Fruit fly (Drosophila melanogaster) whole organism, embryonic: ENCODE data around the gene cic.

Experiments
- Ada2b ChIP-seq: fragments of 200-800 bp; sonication (Bioruptor generic); IDR thresholded peaks from 2 replicates; pipeline ENCODE4 v1.3.6; 2022; ENCODE audit warnings: missing biosample characterization, missing genetic modification characterization
- Awh ChIP-seq: fragments of 200-800 bp; sonication (Bioruptor generic); IDR thresholded peaks from 2 replicates; pipeline ENCODE4, ENCODE4 v1.3.6; 2022; ENCODE audit warnings: missing biosample characterization, missing genetic modification characterization
- CG11696 ChIP-seq: fragments of 200-800 bp; sonication (Bioruptor generic); IDR thresholded peaks from 2 replicates; pipeline ENCODE4 v1.3.6; 2022; ENCODE audit warnings: missing biosample characterization, missing genetic modification characterization
- CG13296 ChIP-seq: fragments of 200-800 bp; sonication (Bioruptor generic); optimal IDR thresholded peaks from 3 replicates; lab custom pipeline; 2018; ENCODE audit warnings: missing biosample characterization, mild to moderate bottlenecking, missing genetic modification characterization
- CG14014 ChIP-seq: fragments of 200-800 bp; sonication (Bioruptor generic); IDR thresholded peaks from 2 replicates; pipeline ENCODE4 v1.3.6; 2022; ENCODE audit warnings: missing biosample characterization, missing genetic modification characterization
- CG14710 ChIP-seq: fragments of 200-800 bp; sonication (Bioruptor generic); optimal IDR thresholded peaks from 3 replicates; lab custom pipeline; 2019; ENCODE audit warnings: missing biosample characterization, mild to moderate bottlenecking, missing genetic modification characterization, moderate library complexity
- CG15601 ChIP-seq: fragments of 200-800 bp; sonication (Bioruptor generic); optimal IDR thresholded peaks from 3 replicates; lab custom pipeline; 2019; ENCODE audit warnings: missing biosample characterization, mild to moderate bottlenecking, missing genetic modification characterization, moderate library complexity
- CG1603 ChIP-seq: fragments of 200-800 bp; sonication (Bioruptor generic); optimal IDR thresholded peaks from 2 replicates; lab custom pipeline; 2019; ENCODE audit warnings: missing biosample characterization, mild to moderate bottlenecking, missing genetic modification characterization, moderate library complexity
- CG17361 ChIP-seq: fragments of 200-800 bp; sonication (Bioruptor generic); IDR thresholded peaks from 3 replicates; pipeline ENCODE4 v1.3.6; 2022; ENCODE audit warnings: missing biosample characterization, missing genetic modification characterization
- CG32532 ChIP-seq: fragments of 200-800 bp; sonication (Bioruptor generic); IDR thresholded peaks from 2 replicates; pipeline ENCODE4 v1.3.6; 2022; ENCODE audit warnings: missing biosample characterization, missing genetic modification characterization
- CG42726 ChIP-seq: fragments of 200-800 bp; sonication (Bioruptor generic); IDR thresholded peaks from 2 replicates; pipeline ENCODE4 v1.3.6; 2022; ENCODE audit warnings: missing biosample characterization, missing genetic modification characterization; ENCODE audit not compliant: partially characterized antibody
- CG5245 ChIP-seq: fragments of 200-800 bp; sonication (Bioruptor generic); optimal IDR thresholded peaks from 3 replicates; lab custom pipeline; 2016; ENCODE audit warnings: missing biosample characterization, missing genetic modification characterization
- CTCF ChIP-seq: fragments of 200-800 bp; sonication (Bioruptor generic); optimal IDR thresholded peaks from 2 replicates; lab custom pipeline; 2017; ENCODE audit warnings: missing biosample characterization, mild to moderate bottlenecking, missing genetic modification characterization, moderate library complexity
- D ChIP-seq, 2 experiments: fragments of 200-800 bp in 1 of 2; fragments of >200 bp in 1 of 2; sonication (Bioruptor generic) in 1 of 2; optimal IDR thresholded peaks; 2 replicates in 1 of 2; 3 replicates in 1 of 2; lab custom pipeline; 2017; ENCODE audit warnings: mild to moderate bottlenecking in 1 of 2, missing biosample characterization in 1 of 2, missing genetic modification characterization in 1 of 2, missing genetic modification reagents in 1 of 2
- D19A ChIP-seq: fragments of 200-800 bp; optimal IDR thresholded peaks from 3 replicates; lab custom pipeline; 2019; ENCODE audit warnings: missing biosample characterization, mild to moderate bottlenecking, missing genetic modification characterization, moderate library complexity
- Kr ChIP-seq: fragments of 200-800 bp; sonication (Bioruptor generic); optimal IDR thresholded peaks from 2 replicates; lab custom pipeline; 2017; ENCODE audit warnings: missing biosample characterization, mild to moderate bottlenecking, missing genetic modification characterization
- Meics ChIP-seq: fragments of 200-800 bp; sonication (Bioruptor generic); optimal IDR thresholded peaks from 2 replicates; lab custom pipeline; 2017; ENCODE audit warnings: missing biosample characterization, mild to moderate bottlenecking, missing genetic modification characterization
- Opbp ChIP-seq: fragments of 200-800 bp; sonication (Bioruptor generic); IDR thresholded peaks from 3 replicates; pipeline ENCODE4 v1.3.6; 2022; ENCODE audit warnings: missing biosample characterization, missing genetic modification characterization; ENCODE audit not compliant: partially characterized antibody
- Rfx ChIP-seq: fragments of 200-800 bp; sonication (Bioruptor generic); IDR thresholded peaks from 2 replicates; pipeline ENCODE4 v1.3.6; 2022; ENCODE audit warnings: missing biosample characterization, missing genetic modification characterization
- Rx ChIP-seq: fragments of 200-800 bp; sonication (Bioruptor generic); IDR thresholded peaks from 2 replicates; pipeline ENCODE4 v1.3.6; 2022; ENCODE audit warnings: missing biosample characterization, missing genetic modification characterization
- Xbp1 ChIP-seq: fragments of 200-800 bp; sonication (Bioruptor generic); optimal IDR thresholded peaks from 3 replicates; lab custom pipeline; 2016; ENCODE audit warnings: missing biosample characterization, mild to moderate bottlenecking, missing genetic modification characterization
- ash1 ChIP-seq: fragments of 200-800 bp; sonication (Bioruptor generic); optimal IDR thresholded peaks from 2 replicates; lab custom pipeline; 2018; ENCODE audit warnings: missing biosample characterization, mild to moderate bottlenecking, missing genetic modification characterization
- chinmo ChIP-seq: fragments of 200-800 bp; sonication (Bioruptor generic); IDR thresholded peaks from 4 replicates; pipeline ENCODE4 v1.3.6; 2022; ENCODE audit warnings: missing biosample characterization, missing genetic modification characterization; ENCODE audit not compliant: partially characterized antibody
- cwo ChIP-seq: fragments of 200-800 bp; sonication (Bioruptor generic); optimal IDR thresholded peaks from 3 replicates; lab custom pipeline; 2017; ENCODE audit warnings: missing biosample characterization, missing genetic modification characterization, mild to moderate bottlenecking, moderate library complexity, missing genetic modification reagents
- en ChIP-seq: fragments of 200-800 bp; sonication (Bioruptor generic); optimal IDR thresholded peaks from 2 replicates; lab custom pipeline; 2016; ENCODE audit warnings: missing biosample characterization, missing genetic modification characterization
- esg ChIP-seq: fragments of 200-800 bp; sonication (Bioruptor generic); conservative IDR thresholded peaks from 2 replicates; pipeline ENCODE4 v1.3.6; 2022; ENCODE audit warnings: missing biosample characterization, missing genetic modification characterization
- ewg ChIP-seq: fragments of 200-800 bp; sonication (Bioruptor generic); optimal IDR thresholded peaks from 3 replicates; lab custom pipeline; 2017; ENCODE audit warnings: mild to moderate bottlenecking, missing biosample characterization, missing genetic modification reagents, missing genetic modification characterization
- fd102C ChIP-seq: fragments of 200-800 bp; sonication (Bioruptor generic); optimal IDR thresholded peaks from 2 replicates; lab custom pipeline; 2018; ENCODE audit warnings: missing biosample characterization, mild to moderate bottlenecking, missing genetic modification characterization, moderate library complexity
- fu2 ChIP-seq: fragments of 200-800 bp; sonication (Bioruptor generic); optimal IDR thresholded peaks from 2 replicates; lab custom pipeline; 2016; ENCODE audit warnings: missing biosample characterization, missing genetic modification characterization
- grn ChIP-seq: fragments of 200-800 bp; sonication (Bioruptor generic); optimal IDR thresholded peaks from 3 replicates; lab custom pipeline; 2017; ENCODE audit warnings: missing biosample characterization, missing genetic modification characterization
- insv ChIP-seq, 2 experiments: fragments of 200-800 bp; sonication (Bioruptor generic); optimal IDR thresholded peaks; 3 replicates each; lab custom pipeline; 2016 to 2018; ENCODE audit warnings: missing biosample characterization in 2 of 2, missing genetic modification characterization in 2 of 2
- jing ChIP-seq: fragments of 200-800 bp; sonication (Bioruptor generic); optimal IDR thresholded peaks from 2 replicates; lab custom pipeline; 2018; ENCODE audit warnings: missing biosample characterization, mild to moderate bottlenecking, missing genetic modification characterization
- luna ChIP-seq: fragments of 200-800 bp; sonication (Bioruptor generic); optimal IDR thresholded peaks from 2 replicates; lab custom pipeline; 2016; ENCODE audit warnings: missing biosample characterization, missing genetic modification characterization
- nerfin-1 ChIP-seq: fragments of 200-800 bp; sonication (Bioruptor generic); optimal IDR thresholded peaks from 3 replicates; lab custom pipeline; 2019; ENCODE audit warnings: missing biosample characterization, mild to moderate bottlenecking, missing genetic modification characterization, moderate library complexity
- pan ChIP-seq, 4 experiments: fragments of >200 bp in 3 of 4; fragments of 200-800 bp in 1 of 4; sonication (Bioruptor generic) in 1 of 4; optimal IDR thresholded peaks in 3 of 4; IDR thresholded peaks in 1 of 4; 2 replicates each; pipeline versions ENCODE4 v1.3.6 to Lab custom; 2017 to 2022; ENCODE audit warnings: missing biosample characterization in 2 of 4, missing genetic modification characterization in 2 of 4, mixed read lengths in 1 of 4
- pb ChIP-seq: fragments of 200-800 bp; sonication (Bioruptor generic); optimal IDR thresholded peaks from 3 replicates; lab custom pipeline; 2016; ENCODE audit warnings: missing biosample characterization, missing genetic modification characterization
- peb ChIP-seq: fragments of 200-800 bp; sonication (Bioruptor generic); IDR thresholded peaks from 2 replicates; pipeline ENCODE4 v1.3.6; 2022; ENCODE audit warnings: missing biosample characterization, missing genetic modification characterization
- rib ChIP-seq: fragments of 200-800 bp; sonication (Bioruptor generic); IDR thresholded peaks from 2 replicates; pipeline ENCODE4 v1.3.6; 2022; ENCODE audit warnings: missing biosample characterization, missing genetic modification characterization
- shn ChIP-seq: fragments of 200-800 bp; sonication (Bioruptor generic); optimal IDR thresholded peaks from 3 replicates; lab custom pipeline; 2016; ENCODE audit warnings: missing biosample characterization, missing genetic modification characterization
- tap ChIP-seq: fragments of 200-800 bp; optimal IDR thresholded peaks from 3 replicates; lab custom pipeline; 2019; ENCODE audit warnings: missing biosample characterization, mild to moderate bottlenecking, missing genetic modification characterization, moderate library complexity
- vfl ChIP-seq: fragments of 200-800 bp; sonication (Bioruptor generic); optimal IDR thresholded peaks from 2 replicates; lab custom pipeline; 2016; ENCODE audit warnings: missing biosample characterization, missing genetic modification characterization
- vvl ChIP-seq: fragments of 200-800 bp; sonication (Bioruptor generic); IDR thresholded peaks from 2 replicates; pipeline ENCODE4 v1.3.6; 2022; ENCODE audit warnings: missing biosample characterization, missing genetic modification characterization
- zen ChIP-seq: fragments of 200-800 bp; sonication (Bioruptor generic); optimal IDR thresholded peaks from 3 replicates; lab custom pipeline; 2018; ENCODE audit warnings: missing biosample characterization, mild to moderate bottlenecking, missing genetic modification characterization, moderate library complexity

The cic gene

DNA sequence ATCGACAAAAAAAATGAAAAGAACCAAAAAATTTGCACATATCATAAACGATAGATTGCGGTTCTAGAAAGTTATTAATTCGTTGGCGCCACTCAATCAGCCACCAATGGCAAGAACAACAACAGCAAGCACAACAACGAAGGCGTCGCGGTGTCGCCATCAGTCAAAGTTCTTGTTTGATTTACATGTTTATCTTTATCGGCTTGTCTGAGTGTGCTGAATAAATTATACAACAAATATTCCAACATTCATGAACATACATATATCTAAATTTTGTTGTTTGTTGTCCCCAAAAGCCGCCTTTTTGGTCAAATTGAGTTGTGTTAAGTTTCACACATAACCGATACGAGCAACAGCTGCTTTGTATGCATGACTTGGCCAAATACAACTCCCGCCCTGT lies 21.0 kb downstream of the cic start (continued):
- TF ChIP-seq shn (GFP tag; lab: Kevin White, UChicago) (no peak), rib (peak; percentile 51; the same call in 1 of the 2 replicates), chinmo (peak; percentile 46; the same call in 1 of the 4 replicates), Meics (peak; percentile 63), Kr (no peak), CG42726 (no peak), jing (GFP tag; lab: Kevin White, UChicago) (no peak), Opbp (GFP tag; lab: Robert Waterston, UW) (no peak), pan (optimal IDR thresholded peaks at IDR 0.05; lab: Kevin White, UChicago) (no peak), pan (GFP tag; optimal IDR thresholded peaks at IDR 0.05 in 1 of 2, IDR thresholded peaks at IDR 0.05 in 1 of 2) (peak in 1 of 2 experiments; percentile 6), D (optimal IDR thresholded peaks at IDR 0.05; lab: Kevin White, UChicago) (no peak), D (GFP tag; optimal IDR thresholded peaks at IDR 0.05; lab: Kevin White, UChicago) (no peak), Xbp1 (GFP tag; lab: Kevin White, UChicago) (no peak), CG14014 (peak; percentile 61; the same call in 1 of the 2 replicates), vvl (GFP tag; lab: Robert Waterston, UW) (peak; percentile 66), luna (GFP tag; lab: Kevin White, UChicago) (no peak), CG17361 (GFP tag; lab: Robert Waterston, UW) (0 out of 3 replicates have a peak, but pooled peaks have one; percentile 12), Ada2b (GFP tag; lab: Robert Waterston, UW) (no peak), nerfin-1 (no peak), fd102C (GFP tag; lab: Kevin White, UChicago) (no peak), vfl (GFP tag; lab: Kevin White, UChicago) (no peak), Rx (GFP tag; lab: Robert Waterston, UW) (no peak), ash1 (GFP tag; lab: Kevin White, UChicago) (no peak), zen (tag; lab: Kevin White, UChicago) (no peak), tap (no peak), en (no peak), D19A (tag; lab: Kevin White, UChicago) (no peak), grn (GFP tag; lab: Kevin White, UChicago) (peak; percentile 5), CG1603 (tag; lab: Kevin White, UChicago) (no peak), CTCF (GFP tag; lab: Kevin White, UChicago) (no peak), Awh (GFP tag; lab: Robert Waterston, UW) (0 out of 2 replicates have a peak, but pooled peaks have one; percentile 47), CG11696 (GFP tag; lab: Robert Waterston, UW) (no peak), cwo (GFP tag; lab: Kevin White, UChicago) (no peak), CG32532 (GFP tag; lab: Robert Waterston, UW) (no peak), Rfx (peak; percentile 61; the same call in 1 of the 2 replicates), fu2 (GFP tag; lab: Kevin White, UChicago) (no peak), esg (GFP tag; lab: Robert Waterston, UW) (no peak), insv (GFP tag; optimal IDR thresholded peaks at IDR 0.05; lab: Kevin White, UChicago) (no peak), peb (no peak), CG5245 (no peak), CG14710 (tag; lab: Kevin White, UChicago) (no peak), ewg (GFP tag; lab: Kevin White, UChicago) (no peak), CG15601 (tag; lab: Kevin White, UChicago) (no peak), CG13296 (GFP tag; lab: Kevin White, UChicago) (peak; percentile 16), pb (GFP tag; lab: Kevin White, UChicago) (no peak)
